Fruit fly (Drosophila melanogaster) whole organism: ENCODE results near the gene Sodh1.
A peak's percentile ranks its signal among the peaks of the same experiment; 100 is the strongest.

Experiments
- CG8478 ChIP-seq: fragments of >200 bp; optimal IDR thresholded peaks from 2 replicates; lab custom pipeline; 2018; ENCODE audit warnings: inconsistent platforms
- Dll ChIP-seq: fragments of >200 bp; optimal IDR thresholded peaks from 2 replicates; lab custom pipeline; 2017
- EcR ChIP-seq, 2 experiments: fragments of >200 bp; optimal IDR thresholded peaks; 2 replicates each; lab custom pipeline; 2017; ENCODE audit warnings: missing biosample characterization in 2 of 2, missing genetic modification characterization in 2 of 2, missing genetic modification reagents in 2 of 2
- pan ChIP-seq: fragments of >200 bp; optimal IDR thresholded peaks from 2 replicates; lab custom pipeline; 2017
- psq ChIP-seq: fragments of >200 bp; optimal IDR thresholded peaks from 2 replicates; lab custom pipeline; 2017
- usp ChIP-seq: fragments of >200 bp; optimal IDR thresholded peaks from 2 replicates; lab custom pipeline; 2017; ENCODE audit warnings: missing biosample characterization, missing genetic modification characterization, mixed read lengths

The Sodh1 gene

dm6 chr3R:7075115-7075425, 22.9 kb downstream of the Sodh1 start:
- TF ChIP-seq psq (lab: Kevin White, UChicago) (no peak), CG8478 (lab: Kevin White, UChicago) (no peak), EcR (GFP tag; optimal IDR thresholded peaks at IDR 0.05; lab: Kevin White, UChicago) (no peak), Dll (lab: Kevin White, UChicago) (no peak)

DNA sequence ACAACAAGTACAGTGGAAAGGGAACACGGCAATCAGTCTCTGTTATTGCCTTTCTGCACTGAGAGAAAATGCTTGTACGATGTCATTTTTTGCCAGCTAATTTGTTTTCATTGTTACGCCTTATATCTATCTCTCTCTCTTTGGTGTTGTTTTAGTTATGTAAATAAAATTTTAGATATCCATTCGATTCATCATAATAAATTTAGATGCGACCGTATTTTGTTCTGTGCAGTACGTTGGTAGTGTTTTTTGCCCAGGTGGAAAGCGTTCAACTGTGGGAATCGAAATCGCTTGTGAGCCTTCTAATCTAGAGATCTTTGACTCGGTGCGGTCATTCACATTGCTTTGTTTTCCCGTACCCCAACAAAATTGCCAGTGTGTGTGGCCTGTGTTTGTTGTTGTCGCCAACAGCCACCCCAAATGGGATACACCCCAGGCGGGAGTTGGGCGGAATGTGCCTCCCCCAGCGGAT, 23.6 kb downstream of the Sodh1 start:
- TF ChIP-seq EcR (GFP tag; optimal IDR thresholded peaks at IDR 0.05; lab: Kevin White, UChicago) (peak; percentile 75 to 83), CG8478 (lab: Kevin White, UChicago) (no peak)

DNA sequence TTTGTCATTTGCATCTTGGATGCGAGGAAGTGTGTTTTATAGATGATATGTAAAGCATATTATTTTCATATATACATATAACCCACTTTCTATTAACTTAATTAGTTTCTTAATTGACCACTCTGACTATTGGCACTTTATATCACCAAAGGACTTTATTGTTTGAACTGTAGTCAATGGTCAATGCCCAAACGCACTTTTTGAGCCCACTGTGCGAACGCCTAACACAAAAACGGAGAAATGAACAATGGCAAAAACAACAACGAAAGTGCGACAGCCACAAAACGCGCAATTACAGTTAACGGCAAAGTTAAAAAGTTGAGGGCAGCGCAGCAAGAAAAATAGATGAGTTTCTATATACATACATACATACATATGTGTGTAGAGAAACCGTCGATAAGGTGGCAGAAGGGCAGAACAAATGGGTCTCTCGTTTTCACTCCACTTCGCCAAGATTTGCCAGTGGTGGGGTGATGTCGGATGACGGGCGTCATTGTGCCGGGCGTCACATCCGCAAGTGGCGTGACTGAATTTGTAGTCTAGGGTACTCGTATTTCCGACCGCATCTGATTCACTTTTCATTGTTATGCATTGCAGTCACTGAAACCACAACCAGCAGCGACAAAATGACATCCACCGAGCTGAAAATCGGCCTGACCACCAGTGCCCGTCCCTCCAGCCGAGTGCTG, 24.3 kb downstream of the Sodh1 start:
- TF ChIP-seq EcR (GFP tag; optimal IDR thresholded peaks at IDR 0.05; lab: Kevin White, UChicago), result no peak
- no peak for TF ChIP-seq CG8478 (lab: Kevin White, UChicago)
- TF ChIP-seq pan (lab: Kevin White, UChicago), result no peak
- TF ChIP-seq Dll (lab: Kevin White, UChicago), result no peak
- no peak for TF ChIP-seq psq (lab: Kevin White, UChicago)
- TF ChIP-seq usp (GFP tag; lab: Kevin White, UChicago), result no peak

DNA sequence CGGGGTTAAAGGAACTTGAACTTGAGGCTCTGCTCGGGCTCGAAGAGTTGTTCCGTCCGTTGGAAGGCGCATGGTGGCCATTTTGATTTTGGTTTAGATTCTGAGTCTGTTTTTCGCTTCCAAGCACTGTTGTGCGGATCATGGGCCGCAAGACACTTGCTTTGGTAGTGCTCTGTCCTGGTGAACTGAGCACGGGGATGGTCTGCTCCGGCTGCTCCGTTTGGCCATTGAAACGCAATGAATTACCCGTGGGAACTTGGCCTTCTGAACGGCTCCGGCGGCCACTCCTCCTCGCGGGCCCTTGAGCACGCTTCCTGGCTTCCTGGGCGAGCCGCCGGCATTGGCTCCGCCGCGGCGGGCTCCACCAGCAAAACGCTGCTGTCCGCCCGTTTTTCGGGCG, 27.6 kb downstream of the Sodh1 start:
- TF ChIP-seq psq (lab: Kevin White, UChicago), result no peak
- TF ChIP-seq usp (GFP tag; lab: Kevin White, UChicago), result no peak
- no peak for TF ChIP-seq CG8478 (lab: Kevin White, UChicago)
- TF ChIP-seq pan (lab: Kevin White, UChicago), result no peak
- TF ChIP-seq EcR (GFP tag; optimal IDR thresholded peaks at IDR 0.05; lab: Kevin White, UChicago), result no peak
- no peak for TF ChIP-seq Dll (lab: Kevin White, UChicago)

DNA sequence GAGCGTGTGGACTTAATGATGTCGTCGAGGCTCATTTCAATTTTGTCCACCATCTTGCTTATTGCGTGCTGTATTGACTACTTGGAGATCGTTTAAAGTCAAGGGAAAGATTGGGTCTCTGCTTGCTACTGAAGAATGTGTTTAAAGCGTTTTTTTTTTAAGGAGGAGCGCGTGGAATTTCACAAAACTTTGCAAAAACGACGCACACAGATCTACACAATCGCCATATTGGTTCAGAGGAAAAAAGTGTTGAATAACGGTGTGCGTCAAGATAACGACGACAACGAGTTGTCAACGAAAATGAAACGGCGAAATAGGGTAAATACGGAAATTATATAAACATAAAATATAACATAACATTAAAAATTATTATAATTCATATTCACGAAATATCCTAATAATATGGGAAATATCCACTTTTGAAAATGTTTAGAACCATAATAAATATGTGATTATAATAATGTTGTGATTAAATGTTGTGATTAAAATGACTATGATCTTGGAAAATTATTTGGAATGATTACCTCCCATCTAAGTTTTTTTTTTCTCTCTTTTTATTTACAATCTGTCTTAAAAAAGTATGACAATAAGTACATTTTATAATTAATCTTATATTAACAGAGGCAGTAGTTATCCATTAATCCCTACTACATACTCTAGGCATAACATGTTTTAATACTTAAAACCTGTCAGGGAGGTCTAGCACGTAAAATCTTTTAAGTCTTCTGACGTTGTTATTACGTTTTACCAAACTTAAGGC, 28.2 kb downstream of the Sodh1 start, which contains the start of gene Ref1:
TSS of gene Ref1 (minus strand) at position 231 of the 760 bp plus-strand sequence.
- TF ChIP-seq EcR (GFP tag; optimal IDR thresholded peaks at IDR 0.05; lab: Kevin White, UChicago) (no peak), CG8478 (lab: Kevin White, UChicago) (no peak), pan (lab: Kevin White, UChicago) (no peak), Dll (lab: Kevin White, UChicago) (no peak), psq (lab: Kevin White, UChicago) (no peak), usp (GFP tag; lab: Kevin White, UChicago) (no peak)

DNA sequence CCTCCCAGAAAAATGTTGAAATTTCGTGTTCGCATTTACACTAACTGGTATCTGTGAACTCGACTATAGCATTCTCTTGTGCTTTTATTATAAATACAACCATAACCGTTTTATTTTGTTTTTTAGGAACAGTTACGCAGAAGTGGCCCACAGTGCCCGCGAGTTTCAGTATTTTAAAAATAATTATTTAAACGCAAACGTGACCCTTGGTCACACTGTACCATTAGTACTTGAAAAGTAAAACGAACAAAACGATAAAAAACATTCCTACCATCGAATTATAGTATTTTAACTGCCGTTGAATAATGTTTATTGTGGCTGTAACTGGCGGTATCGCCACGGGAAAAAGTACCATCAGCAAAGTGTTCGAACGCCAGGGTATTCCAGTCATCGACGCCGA, 29.8 kb downstream of the Sodh1 start, which contains the start of gene Dpck:
TSS of gene Dpck (plus strand) at position 211 of the 400 bp plus-strand sequence.
- TF ChIP-seq CG8478 (lab: Kevin White, UChicago) (no peak), usp (GFP tag; lab: Kevin White, UChicago) (no peak), Dll (lab: Kevin White, UChicago) (no peak), EcR (GFP tag; optimal IDR thresholded peaks at IDR 0.05; lab: Kevin White, UChicago) (no peak), pan (lab: Kevin White, UChicago) (no peak), psq (lab: Kevin White, UChicago) (no peak)

dm6 chr3R:7083750-7084149, 31.6 kb downstream of the Sodh1 start:
- TF ChIP-seq usp (GFP tag; lab: Kevin White, UChicago), result no peak
- no peak for TF ChIP-seq CG8478 (lab: Kevin White, UChicago)
- TF ChIP-seq psq (lab: Kevin White, UChicago), result no peak
- no peak for TF ChIP-seq EcR (GFP tag; optimal IDR thresholded peaks at IDR 0.05; lab: Kevin White, UChicago)
- no peak for TF ChIP-seq pan (lab: Kevin White, UChicago)
- no peak for TF ChIP-seq Dll (lab: Kevin White, UChicago)

DNA sequence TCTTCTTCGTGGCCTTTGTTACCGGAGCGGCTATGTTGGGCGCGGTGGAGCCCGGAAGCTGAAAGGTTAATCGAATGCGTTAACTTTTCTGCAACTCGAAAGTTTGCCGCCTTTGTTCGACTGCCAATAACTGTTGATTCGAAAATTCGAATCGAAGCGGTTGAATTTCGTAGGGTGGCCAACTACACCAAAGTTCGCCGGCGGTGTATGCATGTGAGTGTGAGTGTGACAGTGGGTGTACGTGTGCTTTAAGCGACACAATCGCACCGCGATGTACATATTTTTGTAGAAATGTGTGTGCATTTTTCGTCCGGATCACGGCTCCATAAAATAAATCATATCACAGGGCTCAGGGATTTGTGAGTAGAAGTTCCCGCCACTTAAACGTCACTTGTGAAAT, 33.3 kb downstream of the Sodh1 start:
- TF ChIP-seq pan (lab: Kevin White, UChicago) (no peak), Dll (lab: Kevin White, UChicago) (no peak), CG8478 (lab: Kevin White, UChicago) (no peak), usp (GFP tag; lab: Kevin White, UChicago) (no peak), EcR (GFP tag; optimal IDR thresholded peaks at IDR 0.05; lab: Kevin White, UChicago) (no peak), psq (lab: Kevin White, UChicago) (no peak)

DNA sequence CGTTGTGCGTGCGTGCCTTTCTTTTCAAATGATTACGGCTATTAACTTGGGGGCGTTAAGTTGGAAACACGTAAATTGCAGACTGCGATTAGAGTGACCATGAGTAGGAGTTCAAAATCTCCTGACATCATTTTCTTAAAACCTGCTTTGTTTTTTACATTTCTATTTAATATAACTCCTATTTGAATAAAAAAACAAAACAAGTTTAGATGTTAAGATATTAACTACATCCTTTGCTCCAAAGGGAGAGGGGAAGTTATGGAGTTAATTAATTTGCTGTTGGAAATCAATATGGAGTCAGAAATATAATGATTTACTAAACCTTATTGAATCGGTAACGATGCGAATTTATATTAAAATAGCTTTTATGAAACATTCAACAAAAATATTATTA, 33.8 kb downstream of the Sodh1 start, which contains the start of gene Tailor:
TSS of gene Tailor (minus strand) at position 101 of the 394 bp plus-strand sequence.
- no peak for TF ChIP-seq CG8478 (lab: Kevin White, UChicago)
- no peak for TF ChIP-seq psq (lab: Kevin White, UChicago)
- TF ChIP-seq EcR (GFP tag; optimal IDR thresholded peaks at IDR 0.05; lab: Kevin White, UChicago), result no peak
- no peak for TF ChIP-seq pan (lab: Kevin White, UChicago)
- TF ChIP-seq usp (GFP tag; lab: Kevin White, UChicago), result no peak
- no peak for TF ChIP-seq Dll (lab: Kevin White, UChicago)

- TF ChIP-seq pan (lab: Kevin White, UChicago), result no peak
- TF ChIP-seq Dll (lab: Kevin White, UChicago), result no peak
- TF ChIP-seq psq (lab: Kevin White, UChicago), result no peak
- TF ChIP-seq CG8478 (lab: Kevin White, UChicago), result no peak
- no peak for TF ChIP-seq EcR (GFP tag; optimal IDR thresholded peaks at IDR 0.05; lab: Kevin White, UChicago)
- no peak for TF ChIP-seq usp (GFP tag; lab: Kevin White, UChicago)
Observed at dm6 chr3R:7086377-7087200, 34.5 kb downstream of the Sodh1 start, which contains the start of gene alphaTub84B. Gene alphaTub84B, plus strand, starts transcription at chr3R:7086599.
